Worm (Caenorhabditis elegans): ENCODE data around the gene F21A3.11.

The F21A3.11 gene

DNA sequence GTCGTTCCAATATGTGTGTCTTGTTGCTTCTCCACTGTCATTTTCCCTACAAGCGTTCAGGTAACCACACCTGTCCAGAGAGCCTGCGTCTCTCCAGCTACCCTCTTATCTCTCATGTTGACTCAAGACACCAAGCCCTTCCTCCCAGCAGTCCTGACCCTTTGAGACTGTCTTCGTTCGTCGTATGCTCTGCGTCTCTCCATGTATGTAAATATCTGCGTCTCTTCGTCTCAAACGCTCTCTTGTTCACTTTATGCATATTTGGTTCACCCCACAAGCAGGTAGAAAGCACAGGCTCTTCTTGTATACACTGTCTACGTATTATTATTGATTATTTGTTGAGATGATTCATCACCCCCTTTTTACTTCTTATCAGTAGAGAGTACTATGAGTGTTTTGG is 35.3 kb downstream of the F21A3.11 start:
- TF ChIP-seq ama-1 (optimal IDR thresholded peaks at IDR 0.05): no peak
- no peak for TF ChIP-seq tbx-11 (GFP tag; IDR thresholded peaks at IDR 0.05)
- TF ChIP-seq ets-7 (tag; optimal IDR thresholded peaks at IDR 0.05): no peak
- no peak for TF ChIP-seq pes-1 (GFP tag; IDR thresholded peaks at IDR 0.05)
- no peak for TF ChIP-seq scrt-1 (GFP tag; IDR thresholded peaks at IDR 0.05)

- TF ChIP-seq tbx-11 (GFP tag; IDR thresholded peaks at IDR 0.05) (no peak), flt-1 (GFP tag; IDR thresholded peaks at IDR 0.05) (no peak), hnd-1 (tag; optimal IDR thresholded peaks at IDR 0.05) (no peak), pes-1 (GFP tag; IDR thresholded peaks at IDR 0.05) (no peak), B0310.2 (tag; optimal IDR thresholded peaks at IDR 0.05) (no peak), aly-1 (tag; optimal IDR thresholded peaks at IDR 0.05) (no peak), tbx-37 (GFP tag; conservative IDR thresholded peaks at IDR 0.05) (no peak), ceh-36 (tag; optimal IDR thresholded peaks at IDR 0.05) (no peak), ets-7 (tag; optimal IDR thresholded peaks at IDR 0.05) (no peak), sea-1 (GFP tag; conservative IDR thresholded peaks at IDR 0.05) (no peak), scrt-1 (GFP tag; IDR thresholded peaks at IDR 0.05) (no peak), ceh-13 (GFP tag; optimal IDR thresholded peaks at IDR 0.05) (no peak), hmbx-1 (tag; optimal IDR thresholded peaks at IDR 0.05) (no peak), ama-1 (optimal IDR thresholded peaks at IDR 0.05) (no peak)
These were observed 37.8 kb downstream of the F21A3.11 start, which contains the start of gene srh-219 for ce11 chrV:15495169-15495568. Gene srh-219, plus strand, starts transcription at chrV:15495469.

DNA sequence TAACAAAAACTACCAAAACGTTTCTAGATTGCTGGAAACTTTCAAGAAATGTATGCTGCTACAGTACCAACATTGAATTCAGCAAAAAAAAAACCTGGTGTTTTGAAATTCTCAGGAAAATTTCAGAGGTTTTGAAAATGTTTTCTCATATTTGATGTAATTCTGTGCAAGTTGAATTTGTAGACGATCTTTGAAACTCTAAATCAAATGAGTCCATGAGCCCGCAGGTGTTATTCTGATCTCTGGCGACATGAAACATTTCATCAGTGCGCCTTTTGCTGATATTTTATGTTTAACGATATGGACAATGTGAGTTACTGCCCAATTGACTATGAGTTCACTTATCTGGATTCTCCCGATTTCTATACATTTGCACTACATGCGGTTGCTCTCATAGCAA is 39.3 kb downstream of the F21A3.11 start, which contains the start of gene srh-218:
Gene srh-218 (plus strand): TSS at position 301 of the 400 bp plus-strand sequence.
- TF ChIP-seq ceh-13 (GFP tag; optimal IDR thresholded peaks at IDR 0.05): no peak
- TF ChIP-seq tbx-37 (GFP tag; conservative IDR thresholded peaks at IDR 0.05): no peak
- no peak for TF ChIP-seq flt-1 (GFP tag; IDR thresholded peaks at IDR 0.05)
- TF ChIP-seq hmg-4 (GFP tag; optimal IDR thresholded peaks at IDR 0.05): no peak
- TF ChIP-seq hmbx-1 (tag; optimal IDR thresholded peaks at IDR 0.05): no peak
- TF ChIP-seq tbx-11 (GFP tag; IDR thresholded peaks at IDR 0.05): no peak
- no peak for TF ChIP-seq aly-1 (tag; optimal IDR thresholded peaks at IDR 0.05)
- no peak for TF ChIP-seq sea-1 (GFP tag; conservative IDR thresholded peaks at IDR 0.05)
- TF ChIP-seq ets-7 (tag; optimal IDR thresholded peaks at IDR 0.05): no peak
- TF ChIP-seq F13C5.2 (tag; optimal IDR thresholded peaks at IDR 0.05): no peak
- no peak for TF ChIP-seq tra-4 (tag; optimal IDR thresholded peaks at IDR 0.05)
- TF ChIP-seq hnd-1 (tag; optimal IDR thresholded peaks at IDR 0.05): no peak
- TF ChIP-seq pes-1 (GFP tag; IDR thresholded peaks at IDR 0.05): no peak
- TF ChIP-seq ceh-36 (tag; optimal IDR thresholded peaks at IDR 0.05): no peak
- TF ChIP-seq scrt-1 (GFP tag; IDR thresholded peaks at IDR 0.05): no peak
- TF ChIP-seq B0310.2 (tag; optimal IDR thresholded peaks at IDR 0.05): no peak
- TF ChIP-seq ama-1 (optimal IDR thresholded peaks at IDR 0.05): no peak

DNA sequence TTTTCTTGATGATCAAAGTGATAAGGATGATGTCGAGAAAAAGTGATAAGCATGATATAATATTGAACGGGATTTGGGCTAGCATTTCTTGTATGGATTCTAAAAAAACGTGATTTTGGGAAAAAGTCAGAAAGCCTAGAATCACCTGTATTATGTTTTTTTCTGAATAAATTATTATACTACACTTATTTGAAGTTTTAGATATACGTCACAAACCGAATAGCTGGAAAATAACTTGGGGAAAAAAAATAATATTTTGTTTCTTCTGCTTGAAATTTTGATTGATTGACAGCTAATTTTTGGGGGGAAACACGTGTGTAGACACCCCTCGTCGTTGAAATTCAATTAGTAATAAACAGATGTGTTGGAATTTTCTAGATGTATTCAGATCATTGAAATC is 40.5 kb downstream of the F21A3.11 start, which contains the start of gene str-264:
Gene str-264 (minus strand): TSS at position 101 of the 400 bp plus-strand sequence.
- TF ChIP-seq hnd-1 (tag; optimal IDR thresholded peaks at IDR 0.05) (no peak), tbx-37 (GFP tag; conservative IDR thresholded peaks at IDR 0.05) (no peak), F13C5.2 (tag; optimal IDR thresholded peaks at IDR 0.05) (no peak), flt-1 (GFP tag; IDR thresholded peaks at IDR 0.05) (no peak), ceh-13 (GFP tag; optimal IDR thresholded peaks at IDR 0.05) (no peak), tra-4 (tag; optimal IDR thresholded peaks at IDR 0.05) (no peak), ets-7 (tag; optimal IDR thresholded peaks at IDR 0.05) (no peak), ceh-36 (tag; optimal IDR thresholded peaks at IDR 0.05) (no peak), B0310.2 (tag; optimal IDR thresholded peaks at IDR 0.05) (no peak), hmg-4 (GFP tag; optimal IDR thresholded peaks at IDR 0.05) (no peak), ama-1 (optimal IDR thresholded peaks at IDR 0.05) (no peak), pes-1 (GFP tag; IDR thresholded peaks at IDR 0.05) (no peak), sea-1 (GFP tag; conservative IDR thresholded peaks at IDR 0.05) (no peak), tbx-11 (GFP tag; IDR thresholded peaks at IDR 0.05) (no peak), hmbx-1 (tag; optimal IDR thresholded peaks at IDR 0.05) (no peak), aly-1 (tag; optimal IDR thresholded peaks at IDR 0.05) (no peak), scrt-1 (GFP tag; IDR thresholded peaks at IDR 0.05) (no peak)

DNA sequence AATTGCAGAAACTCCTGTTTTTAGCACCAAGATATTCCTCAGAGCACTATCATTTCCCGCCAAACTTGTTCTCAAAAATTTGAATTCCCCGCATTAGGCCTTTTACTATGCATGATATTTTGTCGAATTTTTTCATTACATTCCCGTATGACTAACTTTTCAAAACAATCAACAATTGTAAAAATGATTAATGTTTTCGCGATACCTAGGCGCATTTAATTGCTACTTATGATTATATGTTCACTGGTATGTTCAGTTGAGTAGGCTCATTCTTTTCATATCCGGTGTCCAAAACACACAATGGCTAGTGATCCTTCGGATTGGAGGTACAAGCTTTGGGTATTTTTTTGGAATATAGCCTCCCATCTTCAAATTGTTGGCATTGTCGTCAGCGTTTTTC is 45.2 kb downstream of the F21A3.11 start, which contains the start of gene srw-21:
Gene srw-21 (plus strand): TSS at position 301 of the 400 bp plus-strand sequence.
- TF ChIP-seq tra-4 (tag; optimal IDR thresholded peaks at IDR 0.05): no peak
- no peak for TF ChIP-seq tbx-37 (GFP tag; conservative IDR thresholded peaks at IDR 0.05)
- no peak for TF ChIP-seq ets-7 (tag; optimal IDR thresholded peaks at IDR 0.05)
- TF ChIP-seq aly-1 (tag; optimal IDR thresholded peaks at IDR 0.05): no peak
- TF ChIP-seq hmbx-1 (tag; optimal IDR thresholded peaks at IDR 0.05): no peak
- no peak for TF ChIP-seq tbx-11 (GFP tag; IDR thresholded peaks at IDR 0.05)
- no peak for TF ChIP-seq sea-1 (GFP tag; conservative IDR thresholded peaks at IDR 0.05)
- no peak for TF ChIP-seq scrt-1 (GFP tag; IDR thresholded peaks at IDR 0.05)
- no peak for TF ChIP-seq ceh-36 (tag; optimal IDR thresholded peaks at IDR 0.05)

ce11 chrV:15484537-15484936 is 48.5 kb downstream of the F21A3.11 start, which contains the start of gene C06B8.3:
Gene C06B8.3, minus strand, starts transcription at chrV:15484637.
- TF ChIP-seq hnd-1 (tag; optimal IDR thresholded peaks at IDR 0.05) (no peak), tbx-37 (GFP tag; conservative IDR thresholded peaks at IDR 0.05) (no peak), hmbx-1 (tag; optimal IDR thresholded peaks at IDR 0.05) (no peak), scrt-1 (GFP tag; IDR thresholded peaks at IDR 0.05) (no peak), hmg-4 (GFP tag; optimal IDR thresholded peaks at IDR 0.05) (no peak), tra-4 (tag; optimal IDR thresholded peaks at IDR 0.05) (no peak), ceh-36 (tag; optimal IDR thresholded peaks at IDR 0.05) (no peak), aly-1 (tag; optimal IDR thresholded peaks at IDR 0.05) (no peak), flt-1 (GFP tag; IDR thresholded peaks at IDR 0.05) (no peak), ama-1 (optimal IDR thresholded peaks at IDR 0.05) (no peak), F13C5.2 (tag; optimal IDR thresholded peaks at IDR 0.05) (no peak), sea-1 (GFP tag; conservative IDR thresholded peaks at IDR 0.05) (no peak), B0310.2 (tag; optimal IDR thresholded peaks at IDR 0.05) (no peak), ets-7 (tag; optimal IDR thresholded peaks at IDR 0.05) (no peak), ceh-13 (GFP tag; optimal IDR thresholded peaks at IDR 0.05) (no peak)

DNA sequence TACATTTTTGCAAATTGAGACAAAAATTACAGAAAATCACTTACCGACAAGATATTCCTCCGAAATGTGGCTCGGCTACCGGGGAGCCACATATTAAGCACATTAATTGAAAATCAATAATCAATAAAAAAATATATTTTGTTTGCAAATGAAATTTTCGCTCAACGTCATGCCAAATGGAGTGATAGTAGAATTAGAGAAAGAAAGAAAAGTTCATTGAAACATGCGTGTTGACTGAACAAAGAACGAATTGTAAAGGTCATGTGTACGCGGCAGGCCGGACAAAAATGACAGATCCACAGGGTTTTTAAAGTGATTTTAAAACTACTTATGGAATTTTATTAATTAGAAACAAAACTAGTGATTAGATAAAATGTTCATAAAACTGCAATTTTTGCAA is 49.4 kb downstream of the F21A3.11 start:
- TF ChIP-seq tra-4 (tag; optimal IDR thresholded peaks at IDR 0.05) (no peak), tbx-37 (GFP tag; conservative IDR thresholded peaks at IDR 0.05) (no peak), hmg-4 (GFP tag; optimal IDR thresholded peaks at IDR 0.05) (no peak), F13C5.2 (tag; optimal IDR thresholded peaks at IDR 0.05) (no peak), ama-1 (optimal IDR thresholded peaks at IDR 0.05) (no peak), hmbx-1 (tag; optimal IDR thresholded peaks at IDR 0.05) (no peak), aly-1 (tag; optimal IDR thresholded peaks at IDR 0.05) (no peak), ceh-36 (tag; optimal IDR thresholded peaks at IDR 0.05) (no peak)

All from whole organism, early embryonic.